Worm (Caenorhabditis elegans): ENCODE measurements around the gene C55A6.3.
"Not testable (repeated sequence)": the region's sequence is repeated elsewhere in the genome, so short reads cannot be mapped to it uniquely, and the experiment has no call there.

C55A6.3 gene

ce11 chrV:11504853-11505397, 8.4 kb downstream of the C55A6.3 start, which contains the start of the genes C55A6.1 and C55A6.10 (continued):
- TF ChIP-seq saeg-2 (GFP tag; IDR thresholded peaks at IDR 0.05) = peak; percentile 60; the same call in 1 of the 2 replicates
- 0 out of 2 replicates have a peak, but pooled peaks have one; percentile 38 for TF ChIP-seq daf-19 (GFP tag; conservative IDR thresholded peaks at IDR 0.05)
- TF ChIP-seq nhr-25 (tag; optimal IDR thresholded peaks at IDR 0.05; ENCODE audit: borderline replicate concordance, insufficient read depth) = peak; percentile 26
- peak in 1 of 2 experiments; percentile 23 for TF ChIP-seq hif-1 (tag; optimal IDR thresholded peaks at IDR 0.05)
- TF ChIP-seq nhr-102 (tag; optimal IDR thresholded peaks at IDR 0.05) = peak; percentile 50
- peak; percentile 78 for TF ChIP-seq snpc-1.2 (GFP tag; IDR thresholded peaks at IDR 0.05)
- TF ChIP-seq nhr-77 (tag; optimal IDR thresholded peaks at IDR 0.05) = peak; percentile 11
- TF ChIP-seq Y48G9A.11 (GFP tag; IDR thresholded peaks at IDR 0.05) = 0 out of 2 replicates have a peak, but pooled peaks have one; percentile 54
- TF ChIP-seq php-3 (GFP tag; IDR thresholded peaks at IDR 0.05) = peak; percentile 53; the same call in 1 of the 2 replicates
- TF ChIP-seq F37D6.2 (tag; optimal IDR thresholded peaks at IDR 0.05) = peak; percentile 63
- peak; percentile 56 for TF ChIP-seq dve-1 (tag; optimal IDR thresholded peaks at IDR 0.05; ENCODE audit: insufficient read depth)
- peak; percentile 42 for TF ChIP-seq lin-13 (GFP tag; optimal IDR thresholded peaks at IDR 0.05)
- TF ChIP-seq set-16 (GFP tag; IDR thresholded peaks at IDR 0.05) = peak; percentile 54; the same call in 1 of the 2 replicates
- TF ChIP-seq hlh-11 (tag; optimal IDR thresholded peaks at IDR 0.05) = peak; percentile 61
- peak; percentile 67; the same call in 1 of the 2 replicates for TF ChIP-seq dmd-9 (GFP tag; IDR thresholded peaks at IDR 0.05)
- TF ChIP-seq pha-4 (GFP tag; IDR thresholded peaks at IDR 0.05) = peak; percentile 88
- not testable (repeated sequence) for TF ChIP-seq pha-4 (tag; optimal IDR thresholded peaks at IDR 0.05)
- TF ChIP-seq hlh-30 (tag; optimal IDR thresholded peaks at IDR 0.05; ENCODE audit: insufficient read depth) = peak; percentile 49
- TF ChIP-seq mdl-1 (tag; optimal IDR thresholded peaks at IDR 0.05) = peak in 1 of 2 experiments; percentile 52
- TF ChIP-seq T26A8.4 (GFP tag; IDR thresholded peaks at IDR 0.05) = peak; percentile 68
- peak; percentile 41 for TF ChIP-seq mxl-3 (GFP tag; optimal IDR thresholded peaks at IDR 0.05)
- TF ChIP-seq R02D3.7 (tag; optimal IDR thresholded peaks at IDR 0.05) = peak; percentile 5
- peak; percentile 76 for TF ChIP-seq nhr-42 (GFP tag; IDR thresholded peaks at IDR 0.05)
- TF ChIP-seq ceh-20 (GFP tag; IDR thresholded peaks at IDR 0.05) = peak; percentile 69
- peak; percentile 36 for TF ChIP-seq T20F7.1 (GFP tag; optimal IDR thresholded peaks at IDR 0.05)
- peak; percentile 85 for TF ChIP-seq unc-130 (GFP tag; optimal IDR thresholded peaks at IDR 0.05)
- TF ChIP-seq egl-43 (GFP tag; IDR thresholded peaks at IDR 0.05) = peak; percentile 78; the same call in 1 of the 2 replicates
- TF ChIP-seq lin-29 (GFP tag; IDR thresholded peaks at IDR 0.05) = 0 out of 2 replicates have a peak, but pooled peaks have one; percentile 41
- peak; percentile 55 for TF ChIP-seq aha-1 (tag)
- TF ChIP-seq mes-2 (tag; optimal IDR thresholded peaks at IDR 0.05; ENCODE audit: poor library complexity, severe bottlenecking) = peak; percentile 89
- TF ChIP-seq vab-7 (GFP tag; IDR thresholded peaks at IDR 0.05) = peak; percentile 70; the same call in 1 of the 2 replicates

DNA sequence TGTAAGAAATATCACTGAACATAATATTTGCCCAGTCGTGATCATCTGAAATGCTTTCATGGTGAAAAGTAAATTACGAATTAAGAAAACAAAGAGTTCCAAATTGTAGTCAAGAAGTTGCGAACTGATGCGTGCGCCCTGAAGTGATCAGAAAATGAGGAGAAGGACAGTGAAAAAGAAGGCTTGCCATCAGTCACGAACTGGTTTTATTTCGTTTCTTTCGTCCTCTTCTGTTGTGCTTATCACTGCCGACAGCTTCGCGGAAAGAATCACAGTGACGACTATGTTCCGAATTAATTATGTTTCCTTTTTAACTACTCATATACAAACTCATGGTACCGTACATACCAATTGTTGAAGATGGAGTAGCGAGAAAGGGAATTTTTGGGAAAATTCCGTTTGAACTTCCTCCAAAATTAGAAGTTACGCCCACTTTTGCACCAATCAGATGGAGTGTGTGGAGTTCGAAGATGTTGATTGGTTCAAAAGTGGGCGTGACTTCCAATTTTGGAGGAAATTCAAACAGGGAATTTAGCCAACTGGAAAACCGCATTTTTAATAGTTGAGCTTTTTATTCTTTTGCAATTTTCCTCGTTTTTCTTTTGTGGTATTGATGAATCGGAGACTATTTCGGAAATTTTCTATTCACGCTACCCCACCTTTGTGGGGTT, 10.1 kb downstream of the C55A6.3 start, which contains the start of gene C55A6.12:
Gene C55A6.12 (minus strand): TSS at position 51 of the 671 bp plus-strand sequence.
- TF ChIP-seq ztf-7 (tag; optimal IDR thresholded peaks at IDR 0.05) (no peak), dpl-1 (GFP tag; optimal IDR thresholded peaks at IDR 0.05) (peak; percentile 79), F37D6.2 (tag; optimal IDR thresholded peaks at IDR 0.05) (no peak), lsy-2 (tag; optimal IDR thresholded peaks at IDR 0.05) (peak in 1 of 2 experiments; percentile 24), spr-3 (GFP tag; optimal IDR thresholded peaks at IDR 0.05) (no peak), R02D3.7 (tag; optimal IDR thresholded peaks at IDR 0.05) (no peak), sdz-12 (GFP tag; optimal IDR thresholded peaks at IDR 0.05) (no peak), nhr-42 (GFP tag; IDR thresholded peaks at IDR 0.05) (no peak), unc-62 (GFP tag; optimal IDR thresholded peaks at IDR 0.05 in 1 of 2) (peak in 1 of 2 experiments; percentile 3), unc-62 (tag; optimal IDR thresholded peaks at IDR 0.05) (no peak), zip-11 (GFP tag; IDR thresholded peaks at IDR 0.05) (no peak), daf-8 (GFP tag; IDR thresholded peaks at IDR 0.05) (no peak), unc-130 (GFP tag; optimal IDR thresholded peaks at IDR 0.05) (no peak), nhr-48 (tag; optimal IDR thresholded peaks at IDR 0.05) (no peak), dmd-9 (GFP tag; IDR thresholded peaks at IDR 0.05) (no peak), saeg-2 (GFP tag; IDR thresholded peaks at IDR 0.05) (no peak), ceh-44 (GFP tag; IDR thresholded peaks at IDR 0.05) (no peak), tra-1 (GFP tag; IDR thresholded peaks at IDR 0.05) (no peak), egl-43 (GFP tag; IDR thresholded peaks at IDR 0.05) (no peak), snpc-1.2 (GFP tag; IDR thresholded peaks at IDR 0.05) (no peak), mep-1 (tag; optimal IDR thresholded peaks at IDR 0.05) (no peak)
